Fruit fly (Drosophila melanogaster): Measurements from ENCODE around the gene CG11000.

DNA sequence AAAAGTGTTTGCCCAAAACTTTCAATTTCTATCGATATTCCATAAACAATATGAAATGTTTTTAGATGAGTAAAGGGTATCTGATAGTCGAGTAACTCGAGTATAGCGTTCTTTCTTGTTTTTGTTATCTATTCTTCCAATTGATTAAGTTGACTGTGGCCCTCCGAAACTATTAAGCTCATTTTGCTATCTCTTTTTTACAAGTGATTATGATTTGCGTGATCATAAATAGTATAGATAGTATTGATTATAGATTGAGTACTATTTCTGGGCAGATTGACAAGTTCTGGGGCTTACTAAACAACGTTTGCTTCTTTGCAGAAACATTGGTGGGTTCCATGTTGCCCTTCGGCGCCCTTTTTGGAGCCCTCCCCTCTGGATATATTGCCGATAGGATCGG, 34.4 kb downstream of the CG11000 start:
- TF ChIP-seq psq (GFP tag; optimal IDR thresholded peaks at IDR 0.05): no peak
- TF ChIP-seq br (GFP tag; optimal IDR thresholded peaks at IDR 0.05): no peak
- no peak for TF ChIP-seq Vsx2 (GFP tag; optimal IDR thresholded peaks at IDR 0.05; ENCODE audit: partially characterized antibody)
